Fruit fly (Drosophila melanogaster): Measurements from ENCODE around the gene CG14658.

The CG14658 gene

DNA sequence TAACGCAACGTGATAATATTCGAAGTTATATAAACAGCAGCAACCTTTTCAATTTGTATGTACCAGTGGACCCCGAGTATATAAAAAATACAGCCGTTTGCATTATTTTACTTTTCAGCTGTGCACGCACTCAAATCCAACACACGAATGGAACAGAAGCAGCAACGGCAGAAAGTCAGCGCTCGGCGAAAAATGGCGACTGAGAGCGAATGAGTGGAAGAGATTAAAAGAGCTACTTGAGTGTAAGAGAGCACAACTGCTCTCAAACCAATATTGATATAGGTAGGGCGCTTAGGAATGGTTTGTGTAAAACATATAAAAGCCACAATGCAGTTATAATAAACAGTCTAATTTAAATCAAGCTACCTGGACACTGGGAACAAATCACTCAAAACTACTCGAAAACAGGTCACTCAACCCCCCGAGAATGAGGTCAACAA is 24.0 kb downstream of the CG14658 start (continued):
- TF ChIP-seq YL-1 (GFP tag; optimal IDR thresholded peaks at IDR 0.05): no peak
- peak; percentile 96 for TF ChIP-seq sens (GFP tag)
- peak; percentile 40 for TF ChIP-seq Lhr (GFP tag; optimal IDR thresholded peaks at IDR 0.05)
- TF ChIP-seq HLHmδ (GFP tag; optimal IDR thresholded peaks at IDR 0.05): peak; percentile 82
- peak; percentile 64 for TF ChIP-seq Max (GFP tag; optimal IDR thresholded peaks at IDR 0.05)
- TF ChIP-seq so (GFP tag; IDR thresholded peaks at IDR 0.05): peak; percentile 49; the same call in 1 of the 3 replicates
- peak; percentile 58 for TF ChIP-seq NK7.1 (GFP tag; optimal IDR thresholded peaks at IDR 0.05)
- TF ChIP-seq abd-A (tag; optimal IDR thresholded peaks at IDR 0.05): peak; percentile 46
- TF ChIP-seq nerfin-2 (GFP tag; IDR thresholded peaks at IDR 0.05; ENCODE audit: partially characterized antibody): no peak
- TF ChIP-seq BtbVII (GFP tag; optimal IDR thresholded peaks at IDR 0.05): peak; percentile 86
- peak; percentile 32 for TF ChIP-seq grau (tag; optimal IDR thresholded peaks at IDR 0.05)
- peak; percentile 72 for TF ChIP-seq cg (GFP tag; optimal IDR thresholded peaks at IDR 0.05)
- TF ChIP-seq CG5245 (GFP tag; optimal IDR thresholded peaks at IDR 0.05): peak; percentile 56
- peak; percentile 68 for TF ChIP-seq CG33557 (GFP tag; optimal IDR thresholded peaks at IDR 0.05)
- peak; percentile 43 for TF ChIP-seq NC2α (GFP tag; optimal IDR thresholded peaks at IDR 0.05)
- TF ChIP-seq Bdp1 (GFP tag; optimal IDR thresholded peaks at IDR 0.05): peak; percentile 48
- TF ChIP-seq Adf1 (GFP tag; IDR thresholded peaks at IDR 0.05): no peak; the same call in 1 of the 2 replicates
- no peak for TF ChIP-seq Optix (GFP tag; IDR thresholded peaks at IDR 0.05)
- TF ChIP-seq lola (GFP tag; optimal IDR thresholded peaks at IDR 0.05): peak in 1 of 3 experiments; percentile 34
- peak; percentile 80 for TF ChIP-seq otp (GFP tag; IDR thresholded peaks at IDR 0.05)
- peak; percentile 50 for TF ChIP-seq CG11504 (tag; optimal IDR thresholded peaks at IDR 0.05)
- TF ChIP-seq her (GFP tag; optimal IDR thresholded peaks at IDR 0.05): peak; percentile 66
- peak; percentile 91 for TF ChIP-seq CG6813 (GFP tag; optimal IDR thresholded peaks at IDR 0.05)
- TF ChIP-seq H2.0 (GFP tag; IDR thresholded peaks at IDR 0.05): no peak
- TF ChIP-seq CG12299 (tag; optimal IDR thresholded peaks at IDR 0.05): peak; percentile 76
- peak; percentile 70 for TF ChIP-seq psq (GFP tag; optimal IDR thresholded peaks at IDR 0.05)
- TF ChIP-seq CG8944 (GFP tag; optimal IDR thresholded peaks at IDR 0.05): peak; percentile 54
- TF ChIP-seq h (optimal IDR thresholded peaks at IDR 0.05): no peak
- TF ChIP-seq Neu2 (GFP tag; optimal IDR thresholded peaks at IDR 0.05; ENCODE audit: borderline replicate concordance): no peak
- TF ChIP-seq vnd (GFP tag; IDR thresholded peaks at IDR 0.05; ENCODE audit: partially characterized antibody): no peak
- TF ChIP-seq gt (GFP tag; IDR thresholded peaks at IDR 0.05): no peak
- no peak for TF ChIP-seq cad (GFP tag; optimal IDR thresholded peaks at IDR 0.05)
- TF ChIP-seq chm (GFP tag; IDR thresholded peaks at IDR 0.05): peak; percentile 80
- TF ChIP-seq sd (tag; optimal IDR thresholded peaks at IDR 0.05): no peak
- peak; percentile 83 for TF ChIP-seq odd (GFP tag; optimal IDR thresholded peaks at IDR 0.05)
- no peak for TF ChIP-seq CG7357 (GFP tag; IDR thresholded peaks at IDR 0.05)
- 0 out of 2 replicates have a peak, but pooled peaks have one; percentile 42 for TF ChIP-seq sens-2 (GFP tag; IDR thresholded peaks at IDR 0.05)
- TF ChIP-seq CG1647 (GFP tag; optimal IDR thresholded peaks at IDR 0.05): peak; percentile 55
- no peak for TF ChIP-seq CG11093 (GFP tag; IDR thresholded peaks at IDR 0.05)
- peak; percentile 46 for TF ChIP-seq Side (GFP tag; optimal IDR thresholded peaks at IDR 0.05)
- peak; percentile 70 for TF ChIP-seq CG18599 (GFP tag; optimal IDR thresholded peaks at IDR 0.05)
- no peak for TF ChIP-seq Dip2 (GFP tag; IDR thresholded peaks at IDR 0.05)
- no peak for TF ChIP-seq CG9215 (GFP tag; IDR thresholded peaks at IDR 0.05)
- no peak for TF ChIP-seq hbn (GFP tag; IDR thresholded peaks at IDR 0.05; ENCODE audit: partially characterized antibody)
- no peak for TF ChIP-seq ssp (GFP tag; IDR thresholded peaks at IDR 0.05)
- peak; percentile 6 for TF ChIP-seq MESR4 (GFP tag; optimal IDR thresholded peaks at IDR 0.05)
- no peak for TF ChIP-seq Abd-B (GFP tag; optimal IDR thresholded peaks at IDR 0.05)
- peak; percentile 85 for TF ChIP-seq seq (GFP tag; IDR thresholded peaks at IDR 0.05)
- peak; percentile 67 for TF ChIP-seq CG5180 (GFP tag; optimal IDR thresholded peaks at IDR 0.05)
- no peak for TF ChIP-seq Six4 (GFP tag; optimal IDR thresholded peaks at IDR 0.05)
- no peak for TF ChIP-seq CG10274 (GFP tag; optimal IDR thresholded peaks at IDR 0.05)

All from whole organism, embryonic.